Worm (Caenorhabditis elegans): ENCODE measurements around the gene Y17G7B.22.

Gene Y17G7B.22

DNA sequence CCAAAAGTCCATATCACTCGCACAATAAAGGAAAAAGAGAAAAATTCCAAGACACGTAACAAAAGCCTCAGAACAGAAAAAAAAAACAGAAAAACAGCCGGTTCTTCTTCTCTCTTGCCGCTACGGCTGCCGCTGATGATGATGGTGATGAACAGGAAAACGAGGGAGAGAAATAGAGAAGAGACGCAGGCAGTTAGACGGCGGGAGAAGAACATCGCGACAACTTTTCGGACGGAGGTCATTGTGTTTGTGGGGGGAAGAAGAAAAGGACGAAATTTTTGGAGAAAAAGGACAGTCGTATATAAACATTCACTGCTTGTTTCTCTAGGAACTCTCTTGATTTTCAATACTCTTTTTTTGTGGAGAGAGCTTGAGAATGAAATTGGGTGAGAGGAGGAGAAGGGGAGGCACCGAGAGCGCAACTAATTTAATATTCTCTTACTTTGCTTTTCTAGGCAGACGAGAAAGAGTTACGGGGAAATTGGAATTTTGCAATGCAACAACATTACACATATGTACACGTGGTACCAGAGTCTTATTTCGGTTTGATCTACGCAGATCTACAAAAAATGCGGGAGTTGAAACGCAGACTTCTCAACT lies 21.9 kb downstream of the Y17G7B.22 start (continued):
- TF ChIP-seq mep-1 (tag; optimal IDR thresholded peaks at IDR 0.05) = peak; percentile 64
- TF ChIP-seq jun-1 (tag; optimal IDR thresholded peaks at IDR 0.05) = peak; percentile 6
- TF ChIP-seq xbp-1 (tag; optimal IDR thresholded peaks at IDR 0.05) = peak; percentile 28
- peak; percentile 39 for TF ChIP-seq tbx-2 (tag; optimal IDR thresholded peaks at IDR 0.05)
- TF ChIP-seq nhr-90 (tag; optimal IDR thresholded peaks at IDR 0.05; ENCODE audit: poor library complexity) = peak; percentile 9
- TF ChIP-seq vab-15 (tag; optimal IDR thresholded peaks at IDR 0.05) = no peak
- TF ChIP-seq lin-13 (GFP tag; optimal IDR thresholded peaks at IDR 0.05) = no peak
- TF ChIP-seq fkh-10 (GFP tag; optimal IDR thresholded peaks at IDR 0.05) = peak; percentile 27
- TF ChIP-seq snu-23 (GFP tag; optimal IDR thresholded peaks at IDR 0.05) = peak; percentile 60
- TF ChIP-seq sup-37 (GFP tag; optimal IDR thresholded peaks at IDR 0.05) = no peak
- peak; percentile 76 for TF ChIP-seq blmp-1 (tag; optimal IDR thresholded peaks at IDR 0.05)

DNA sequence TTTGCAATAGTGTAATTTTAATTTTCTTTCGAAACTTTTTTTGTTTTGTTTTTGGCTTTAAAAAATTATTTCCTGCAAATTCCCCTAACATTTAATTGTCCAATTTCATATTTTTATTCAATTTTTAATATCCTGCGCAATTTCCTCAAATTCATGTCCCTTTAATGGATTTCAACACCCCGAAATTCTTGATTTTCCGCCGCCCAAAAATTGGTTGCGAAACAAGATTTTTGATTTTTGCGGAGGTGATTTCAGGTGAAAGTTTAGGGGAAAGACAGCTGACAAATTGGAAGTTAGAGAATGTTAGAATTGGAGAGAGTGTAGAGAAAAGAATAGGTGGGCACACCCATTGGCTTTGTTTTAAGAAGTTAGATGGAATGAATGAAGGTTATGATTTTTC lies 27.2 kb downstream of the Y17G7B.22 start:
- no peak for TF ChIP-seq nhr-76 (tag; optimal IDR thresholded peaks at IDR 0.05)
- peak; percentile 14 to 39 for TF ChIP-seq lsy-2 (tag; optimal IDR thresholded peaks at IDR 0.05)
- TF ChIP-seq efl-1 (optimal IDR thresholded peaks at IDR 0.05) = peak; percentile 0 to 7
- peak in 1 of 2 experiments; percentile 66 for TF ChIP-seq efl-1 (GFP tag; optimal IDR thresholded peaks at IDR 0.05 in 1 of 2)
- TF ChIP-seq C16A3.4 (tag; optimal IDR thresholded peaks at IDR 0.05) = no peak
- no peak for TF ChIP-seq nhr-237 (tag; optimal IDR thresholded peaks at IDR 0.05)
- TF ChIP-seq nhr-85 (tag) = peak; percentile 70
- no peak for TF ChIP-seq ztf-4 (tag; optimal IDR thresholded peaks at IDR 0.05)
- TF ChIP-seq sup-37 (GFP tag; optimal IDR thresholded peaks at IDR 0.05) = peak; percentile 5
- peak; percentile 5 for TF ChIP-seq nhr-20 (tag; optimal IDR thresholded peaks at IDR 0.05)
- peak in 1 of 3 experiments; percentile 10 for TF ChIP-seq dpl-1 (GFP tag; optimal IDR thresholded peaks at IDR 0.05)
- no peak for TF ChIP-seq pqm-1 (tag; optimal IDR thresholded peaks at IDR 0.05)
- peak; percentile 92 for TF ChIP-seq blmp-1 (tag; optimal IDR thresholded peaks at IDR 0.05)
- peak; percentile 78 for TF ChIP-seq skn-1 (tag; optimal IDR thresholded peaks at IDR 0.05)
- TF ChIP-seq snu-23 (GFP tag; optimal IDR thresholded peaks at IDR 0.05) = peak; percentile 18
- TF ChIP-seq nhr-47 (tag; optimal IDR thresholded peaks at IDR 0.05) = peak; percentile 13
- TF ChIP-seq ama-1 (optimal IDR thresholded peaks at IDR 0.05) = peak; percentile 27
- TF ChIP-seq nhr-71 (tag; optimal IDR thresholded peaks at IDR 0.05) = peak; percentile 31

- TF ChIP-seq lin-14 (GFP tag; optimal IDR thresholded peaks at IDR 0.05) (no peak), dsc-1 (tag; optimal IDR thresholded peaks at IDR 0.05) (no peak), mep-1 (tag; optimal IDR thresholded peaks at IDR 0.05) (no peak), nhr-85 (tag) (peak; percentile 60), unc-98 (GFP tag; IDR thresholded peaks at IDR 0.05) (no peak), skn-1 (tag; optimal IDR thresholded peaks at IDR 0.05) (no peak)
Measured at ce11 chrII:12098716-12099115, 30.9 kb downstream of the Y17G7B.22 start.

DNA sequence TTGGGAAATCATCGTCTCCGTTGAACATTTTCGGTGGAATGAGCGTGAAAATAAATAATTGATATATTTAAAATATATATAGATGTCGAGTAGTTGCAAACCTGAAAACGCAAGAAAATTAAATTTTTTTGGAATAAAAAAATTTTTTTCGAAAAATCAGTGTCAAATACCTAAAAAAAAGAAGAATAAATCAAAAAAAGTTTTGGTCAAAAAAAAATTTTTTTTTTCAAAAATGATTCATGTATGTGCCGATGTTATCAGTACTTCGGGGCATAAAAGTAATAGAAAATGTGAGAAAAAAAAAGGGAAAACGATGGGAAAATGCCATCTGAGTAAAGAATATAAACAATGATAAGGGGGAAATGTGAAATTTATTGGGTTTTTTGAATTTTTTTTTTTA lies 32.1 kb downstream of the Y17G7B.22 start, which contains the start of gene Y17G7B.17:
Y17G7B.17 (minus strand) TSS at position 101 of the 400 bp plus-strand sequence.
- TF ChIP-seq ceh-90 (tag; optimal IDR thresholded peaks at IDR 0.05) = no peak
- no peak for TF ChIP-seq skn-1 (tag; optimal IDR thresholded peaks at IDR 0.05)
- TF ChIP-seq nhr-12 (tag; optimal IDR thresholded peaks at IDR 0.05) = no peak
- TF ChIP-seq tlp-1 (tag; optimal IDR thresholded peaks at IDR 0.05) = peak; percentile 6
- no peak for TF ChIP-seq grh-1 (GFP tag; IDR thresholded peaks at IDR 0.05)
- TF ChIP-seq snu-23 (GFP tag; optimal IDR thresholded peaks at IDR 0.05) = no peak
- TF ChIP-seq pqm-1 (tag; optimal IDR thresholded peaks at IDR 0.05) = no peak
- TF ChIP-seq fos-1 (tag; optimal IDR thresholded peaks at IDR 0.05) = no peak

ce11 chrII:12102365-12102764 lies 34.5 kb downstream of the Y17G7B.22 start:
- TF ChIP-seq nhr-237 (tag; optimal IDR thresholded peaks at IDR 0.05) = peak; percentile 56
- TF ChIP-seq xbp-1 (tag; optimal IDR thresholded peaks at IDR 0.05) = peak; percentile 87
- no peak for TF ChIP-seq pqm-1 (tag; optimal IDR thresholded peaks at IDR 0.05)
- TF ChIP-seq C04F5.9 (tag; optimal IDR thresholded peaks at IDR 0.05) = peak; percentile 66
- TF ChIP-seq fkh-10 (GFP tag; optimal IDR thresholded peaks at IDR 0.05) = peak; percentile 22
- no peak for TF ChIP-seq C34B4.2 (tag; optimal IDR thresholded peaks at IDR 0.05)
- no peak for TF ChIP-seq pag-3 (tag; optimal IDR thresholded peaks at IDR 0.05; ENCODE audit: borderline replicate concordance, insufficient read depth)
- TF ChIP-seq lin-35 (GFP tag; optimal IDR thresholded peaks at IDR 0.05) = peak; percentile 89 to 90
- TF ChIP-seq isw-1 (GFP tag; IDR thresholded peaks at IDR 0.05) = peak; percentile 81
- TF ChIP-seq irx-1 (tag; optimal IDR thresholded peaks at IDR 0.05) = peak; percentile 81
- TF ChIP-seq mep-1 (tag; optimal IDR thresholded peaks at IDR 0.05) = peak; percentile 99
- TF ChIP-seq hpl-2 (GFP tag; optimal IDR thresholded peaks at IDR 0.05) = peak; percentile 67
- TF ChIP-seq snpc-4 (tag; optimal IDR thresholded peaks at IDR 0.05) = peak; percentile 82
- peak; percentile 79 for TF ChIP-seq ama-1 (optimal IDR thresholded peaks at IDR 0.05)
- TF ChIP-seq sptf-1 (tag; optimal IDR thresholded peaks at IDR 0.05) = no peak
- TF ChIP-seq snu-23 (GFP tag; optimal IDR thresholded peaks at IDR 0.05) = peak; percentile 99
- peak; percentile 82 for TF ChIP-seq nhr-77 (tag; optimal IDR thresholded peaks at IDR 0.05)
- TF ChIP-seq fos-1 (tag; optimal IDR thresholded peaks at IDR 0.05) = peak; percentile 69
- no peak for TF ChIP-seq unc-30 (tag; optimal IDR thresholded peaks at IDR 0.05)
